Worm (Caenorhabditis elegans): ENCODE data around the gene sex-1.

Gene sex-1

ce11 chrX:10188493-10188895 is 16.7 kb downstream of the sex-1 start:
- TF ChIP-seq ets-7 (tag; optimal IDR thresholded peaks at IDR 0.05) (peak; percentile 42), flt-1 (GFP tag; IDR thresholded peaks at IDR 0.05) (0 out of 2 replicates have a peak, but pooled peaks have one; percentile 14), hmbx-1 (tag; optimal IDR thresholded peaks at IDR 0.05) (no peak), ceh-13 (GFP tag; optimal IDR thresholded peaks at IDR 0.05) (no peak), ceh-36 (tag; optimal IDR thresholded peaks at IDR 0.05) (no peak), ama-1 (optimal IDR thresholded peaks at IDR 0.05) (no peak), hnd-1 (tag; optimal IDR thresholded peaks at IDR 0.05) (no peak), hmg-4 (GFP tag; optimal IDR thresholded peaks at IDR 0.05) (peak; percentile 97), tbx-37 (GFP tag; conservative IDR thresholded peaks at IDR 0.05) (no peak), scrt-1 (GFP tag; IDR thresholded peaks at IDR 0.05) (no peak), B0310.2 (tag; optimal IDR thresholded peaks at IDR 0.05) (peak; percentile 82), F13C5.2 (tag; optimal IDR thresholded peaks at IDR 0.05) (peak; percentile 47), pes-1 (GFP tag; IDR thresholded peaks at IDR 0.05) (no peak), aly-1 (tag; optimal IDR thresholded peaks at IDR 0.05) (peak; percentile 75), sea-1 (GFP tag; conservative IDR thresholded peaks at IDR 0.05) (peak; percentile 55; the same call in 1 of the 2 replicates), tbx-11 (GFP tag; IDR thresholded peaks at IDR 0.05) (no peak), tra-4 (tag; optimal IDR thresholded peaks at IDR 0.05) (no peak)

- no peak for TF ChIP-seq tbx-37 (GFP tag; conservative IDR thresholded peaks at IDR 0.05)
- TF ChIP-seq F13C5.2 (tag; optimal IDR thresholded peaks at IDR 0.05) = no peak
- TF ChIP-seq ama-1 (optimal IDR thresholded peaks at IDR 0.05) = no peak
- no peak for TF ChIP-seq hnd-1 (tag; optimal IDR thresholded peaks at IDR 0.05)
- no peak for TF ChIP-seq hmbx-1 (tag; optimal IDR thresholded peaks at IDR 0.05)
- TF ChIP-seq B0310.2 (tag; optimal IDR thresholded peaks at IDR 0.05) = no peak
- no peak for TF ChIP-seq ets-7 (tag; optimal IDR thresholded peaks at IDR 0.05)
- no peak for TF ChIP-seq pes-1 (GFP tag; IDR thresholded peaks at IDR 0.05)
- no peak for TF ChIP-seq hmg-4 (GFP tag; optimal IDR thresholded peaks at IDR 0.05)
- no peak for TF ChIP-seq tbx-11 (GFP tag; IDR thresholded peaks at IDR 0.05)
- no peak for TF ChIP-seq scrt-1 (GFP tag; IDR thresholded peaks at IDR 0.05)
- no peak for TF ChIP-seq tra-4 (tag; optimal IDR thresholded peaks at IDR 0.05)
Observed at ce11 chrX:10184708-10185107, 20.5 kb downstream of the sex-1 start.

DNA sequence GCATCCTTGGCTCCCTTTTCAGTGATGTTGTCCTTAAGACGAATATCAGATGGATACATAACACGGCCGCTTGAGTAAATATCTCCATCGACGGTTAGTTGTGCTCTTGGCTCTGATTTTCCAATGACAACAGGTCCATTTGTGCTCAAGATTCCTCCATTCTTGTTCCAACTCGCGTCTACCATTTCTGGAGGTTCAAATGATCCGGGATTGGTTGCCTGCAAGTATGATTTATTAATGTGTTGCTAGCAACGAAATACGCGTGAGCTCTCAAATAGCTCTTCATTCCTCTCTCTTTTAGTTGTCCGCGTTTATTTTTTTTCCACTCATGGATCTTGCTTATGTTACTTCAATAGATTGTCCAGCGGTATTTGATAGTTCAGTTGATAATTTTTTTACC is 21.5 kb downstream of the sex-1 start, which contains the start of gene arrd-28:
arrd-28 (plus strand) TSS at position 301 of the 400 bp plus-strand sequence.
- TF ChIP-seq tbx-37 (GFP tag; conservative IDR thresholded peaks at IDR 0.05) (no peak), tbx-11 (GFP tag; IDR thresholded peaks at IDR 0.05) (no peak), flt-1 (GFP tag; IDR thresholded peaks at IDR 0.05) (no peak), hmg-4 (GFP tag; optimal IDR thresholded peaks at IDR 0.05) (no peak), sea-1 (GFP tag; conservative IDR thresholded peaks at IDR 0.05) (no peak), ceh-36 (tag; optimal IDR thresholded peaks at IDR 0.05) (no peak), hmbx-1 (tag; optimal IDR thresholded peaks at IDR 0.05) (no peak), ets-7 (tag; optimal IDR thresholded peaks at IDR 0.05) (no peak), ceh-13 (GFP tag; optimal IDR thresholded peaks at IDR 0.05) (no peak), tra-4 (tag; optimal IDR thresholded peaks at IDR 0.05) (no peak), hnd-1 (tag; optimal IDR thresholded peaks at IDR 0.05) (no peak), pes-1 (GFP tag; IDR thresholded peaks at IDR 0.05) (no peak)

- TF ChIP-seq ama-1 (optimal IDR thresholded peaks at IDR 0.05) (no peak), F13C5.2 (tag; optimal IDR thresholded peaks at IDR 0.05) (no peak), flt-1 (GFP tag; IDR thresholded peaks at IDR 0.05) (no peak)
Observed at ce11 chrX:10182613-10183012, 22.6 kb downstream of the sex-1 start.

DNA sequence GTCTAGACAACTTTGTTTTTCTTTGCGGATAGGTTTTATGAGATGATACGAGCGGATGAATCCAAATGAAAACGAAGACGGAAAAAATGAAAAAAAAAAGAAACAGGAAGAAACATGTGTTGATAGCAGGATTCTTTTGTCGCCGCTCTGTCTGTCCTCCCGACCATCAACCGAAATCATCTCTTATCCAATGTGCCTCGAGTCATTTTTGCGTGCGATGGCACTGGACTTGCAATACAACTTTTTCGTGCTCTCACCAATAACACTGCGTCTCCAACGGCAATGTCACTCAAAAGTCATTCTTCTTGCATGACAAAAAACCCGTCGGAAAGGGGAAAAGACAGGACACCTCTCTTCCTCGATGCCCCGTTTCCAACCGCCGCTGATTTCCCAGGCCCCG is 28.9 kb downstream of the sex-1 start, which contains the start of gene ncs-4:
ncs-4 (plus strand) TSS at position 227 of the 400 bp plus-strand sequence.
- TF ChIP-seq F13C5.2 (tag; optimal IDR thresholded peaks at IDR 0.05) = no peak
- no peak for TF ChIP-seq tra-4 (tag; optimal IDR thresholded peaks at IDR 0.05)
- no peak for TF ChIP-seq hnd-1 (tag; optimal IDR thresholded peaks at IDR 0.05)
- TF ChIP-seq hmg-4 (GFP tag; optimal IDR thresholded peaks at IDR 0.05) = no peak
- no peak for TF ChIP-seq B0310.2 (tag; optimal IDR thresholded peaks at IDR 0.05)
- TF ChIP-seq tbx-11 (GFP tag; IDR thresholded peaks at IDR 0.05) = no peak
- TF ChIP-seq hmbx-1 (tag; optimal IDR thresholded peaks at IDR 0.05) = no peak
- no peak for TF ChIP-seq aly-1 (tag; optimal IDR thresholded peaks at IDR 0.05)
- no peak; the same call in 1 of the 2 replicates for TF ChIP-seq flt-1 (GFP tag; IDR thresholded peaks at IDR 0.05)

DNA sequence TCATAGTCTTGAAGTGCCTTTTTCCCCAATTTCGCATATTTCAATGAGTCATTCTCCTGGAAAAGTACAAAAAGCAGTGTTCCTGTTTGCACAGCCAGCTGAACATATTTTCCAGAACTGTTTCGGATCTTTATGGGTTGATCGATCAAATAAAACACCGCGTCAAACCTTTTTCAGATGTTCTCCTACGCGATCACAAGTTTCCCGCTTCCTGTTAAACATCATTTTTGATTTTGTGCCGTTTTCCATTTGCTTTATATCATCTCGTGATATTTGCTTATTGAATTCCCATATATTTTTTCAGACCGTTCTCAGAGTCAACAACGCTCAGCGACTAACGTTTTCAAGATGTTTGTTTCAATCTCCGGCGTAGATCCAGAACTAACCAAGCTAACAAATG is 30.5 kb downstream of the sex-1 start, which contains the start of gene C07A4.3:
C07A4.3 (plus strand) TSS at position 301 of the 400 bp plus-strand sequence.
- TF ChIP-seq tbx-11 (GFP tag; IDR thresholded peaks at IDR 0.05) = no peak
- TF ChIP-seq ama-1 (optimal IDR thresholded peaks at IDR 0.05) = no peak
- no peak for TF ChIP-seq flt-1 (GFP tag; IDR thresholded peaks at IDR 0.05)
- no peak for TF ChIP-seq tra-4 (tag; optimal IDR thresholded peaks at IDR 0.05)
- TF ChIP-seq hmbx-1 (tag; optimal IDR thresholded peaks at IDR 0.05) = no peak
- no peak for TF ChIP-seq ets-7 (tag; optimal IDR thresholded peaks at IDR 0.05)
- TF ChIP-seq aly-1 (tag; optimal IDR thresholded peaks at IDR 0.05) = no peak
- TF ChIP-seq B0310.2 (tag; optimal IDR thresholded peaks at IDR 0.05) = no peak
- TF ChIP-seq hmg-4 (GFP tag; optimal IDR thresholded peaks at IDR 0.05) = no peak
- no peak for TF ChIP-seq F13C5.2 (tag; optimal IDR thresholded peaks at IDR 0.05)

DNA sequence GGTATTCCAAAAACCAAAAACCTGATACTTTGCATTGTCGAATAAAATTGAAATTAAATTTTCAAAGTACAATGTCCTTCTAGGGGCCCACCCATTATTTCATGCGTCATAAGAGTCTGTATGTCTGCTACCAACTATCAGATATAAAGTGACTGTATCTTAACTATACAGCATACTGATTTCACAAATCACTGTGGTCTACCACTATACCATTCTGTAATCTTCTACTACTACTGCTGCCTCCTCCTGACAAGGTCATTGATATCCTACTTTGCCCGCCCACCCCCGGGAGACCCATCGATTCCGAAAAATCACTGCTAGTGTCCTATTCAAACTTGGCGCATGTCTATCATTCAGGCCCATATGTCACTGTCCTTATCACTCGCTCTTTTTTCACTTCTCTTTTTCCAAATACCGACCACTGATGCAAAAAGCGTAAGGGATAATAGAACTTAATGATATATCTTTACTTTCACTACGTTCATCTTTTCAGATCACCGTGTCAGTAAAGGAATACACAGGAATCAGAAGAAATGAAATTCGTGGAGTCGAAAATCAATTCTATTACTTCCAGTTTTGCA is 33.1 kb downstream of the sex-1 start, which contains the start of gene C07A4.2:
C07A4.2 (plus strand) TSS at position 195 of the 581 bp plus-strand sequence.
- TF ChIP-seq F13C5.2 (tag; optimal IDR thresholded peaks at IDR 0.05) = no peak
- no peak for TF ChIP-seq ceh-13 (GFP tag; optimal IDR thresholded peaks at IDR 0.05)
- no peak for TF ChIP-seq ama-1 (optimal IDR thresholded peaks at IDR 0.05)
- TF ChIP-seq tbx-11 (GFP tag; IDR thresholded peaks at IDR 0.05) = no peak
- no peak for TF ChIP-seq hmg-4 (GFP tag; optimal IDR thresholded peaks at IDR 0.05)
- TF ChIP-seq tra-4 (tag; optimal IDR thresholded peaks at IDR 0.05) = no peak
- no peak for TF ChIP-seq tbx-37 (GFP tag; conservative IDR thresholded peaks at IDR 0.05)
- no peak for TF ChIP-seq aly-1 (tag; optimal IDR thresholded peaks at IDR 0.05)
- TF ChIP-seq hnd-1 (tag; optimal IDR thresholded peaks at IDR 0.05) = no peak
- TF ChIP-seq scrt-1 (GFP tag; IDR thresholded peaks at IDR 0.05) = no peak
- no peak for TF ChIP-seq flt-1 (GFP tag; IDR thresholded peaks at IDR 0.05)
- TF ChIP-seq B0310.2 (tag; optimal IDR thresholded peaks at IDR 0.05) = no peak
- no peak for TF ChIP-seq sea-1 (GFP tag; conservative IDR thresholded peaks at IDR 0.05)
- TF ChIP-seq pes-1 (GFP tag; IDR thresholded peaks at IDR 0.05) = no peak
- TF ChIP-seq hmbx-1 (tag; optimal IDR thresholded peaks at IDR 0.05) = no peak
- TF ChIP-seq ceh-36 (tag; optimal IDR thresholded peaks at IDR 0.05) = no peak
- TF ChIP-seq ets-7 (tag; optimal IDR thresholded peaks at IDR 0.05) = no peak
